Worm (Caenorhabditis elegans) whole organism, L4 larva: ENCODE measurements around the gene sdz-32.

ENCODE experiments used
- F10B5.3 ChIP-seq: sonication (generic microtip); optimal IDR thresholded peaks from 2 replicates; lab custom pipeline; 2016; ENCODE audit warnings: mild to moderate bottlenecking, missing genetic modification characterization, missing compliant biosample characterization
- F26F4.8 ChIP-seq: fragments of 200-800 bp; sonication (Bioruptor generic); conservative IDR thresholded peaks from 2 replicates; pipeline ENCODE4 v1.3.6; 2022; ENCODE audit warnings: missing genetic modification characterization, missing compliant biosample characterization
- R02D3.7 ChIP-seq: fragments of 150-350 bp; sonication (generic microtip); optimal IDR thresholded peaks from 3 replicates; lab custom pipeline; 2014; ENCODE audit warnings: missing biosample characterization, missing genetic modification characterization
- ZK337.2 ChIP-seq: fragments of 200-800 bp; sonication (Bioruptor generic); IDR thresholded peaks from 2 replicates; pipeline ENCODE4 v1.3.6; 2022; ENCODE audit warnings: missing genetic modification reagents, missing genetic modification characterization, missing compliant biosample characterization
- aha-1 ChIP-seq: fragments of 150-350 bp; peaks from one replicate; lab custom pipeline; 2014; ENCODE audit warnings: missing biosample characterization, missing genetic modification characterization
- attf-4 ChIP-seq: sonication (generic microtip); optimal IDR thresholded peaks from 3 replicates; lab custom pipeline; 2017; ENCODE audit warnings: missing biosample characterization, missing genetic modification characterization
- ceh-20 ChIP-seq: fragments of 200-800 bp; sonication (Bioruptor generic); IDR thresholded peaks from 2 replicates; pipeline ENCODE4 v1.3.6; 2022; ENCODE audit warnings: missing genetic modification reagents, missing genetic modification characterization, missing compliant biosample characterization
- ceh-32 ChIP-seq: sonication (generic microtip); optimal IDR thresholded peaks from 2 replicates; lab custom pipeline; 2016; ENCODE audit warnings: mild to moderate bottlenecking, missing genetic modification characterization, missing compliant biosample characterization; ENCODE audit not compliant: poor library complexity
- ceh-82 ChIP-seq: sonication (generic microtip); optimal IDR thresholded peaks from 2 replicates; lab custom pipeline; 2017; ENCODE audit warnings: missing biosample characterization, missing genetic modification characterization
- ces-1 ChIP-seq: fragments of 150-350 bp; sonication (generic microtip); optimal IDR thresholded peaks from 4 replicates; lab custom pipeline; 2014; ENCODE audit warnings: missing biosample characterization, missing genetic modification reagents, missing genetic modification characterization
- daf-16 ChIP-seq, 3 experiments: sonication (generic microtip); optimal IDR thresholded peaks; 2 replicates each; lab custom pipeline; 2016 to 2017; ENCODE audit warnings: missing genetic modification characterization in 3 of 3, missing genetic modification reagents in 3 of 3, mild to moderate bottlenecking in 2 of 3, missing compliant biosample characterization in 2 of 3, missing biosample characterization in 1 of 3, moderate library complexity in 1 of 3
- daf-19 ChIP-seq: fragments of 200-800 bp; sonication (Bioruptor generic); conservative IDR thresholded peaks from 2 replicates; pipeline ENCODE4 v1.3.6; 2022; ENCODE audit warnings: missing genetic modification characterization, missing compliant biosample characterization
- dmd-8 ChIP-seq: fragments of 200-800 bp; sonication (Bioruptor generic); IDR thresholded peaks from 2 replicates; pipeline ENCODE4 v1.3.6; 2022; ENCODE audit warnings: missing genetic modification characterization, missing compliant biosample characterization
- dpl-1 ChIP-seq: fragments of 150-350 bp; optimal IDR thresholded peaks from 2 replicates; lab custom pipeline; 2014; ENCODE audit warnings: missing biosample characterization, missing genetic modification reagents, missing genetic modification characterization
- egl-27 ChIP-seq: sonication (generic microtip); optimal IDR thresholded peaks from 3 replicates; lab custom pipeline; 2017; ENCODE audit warnings: missing biosample characterization, missing genetic modification reagents, missing genetic modification characterization
- fkh-10 ChIP-seq: fragments of 150-350 bp; optimal IDR thresholded peaks from 2 replicates; lab custom pipeline; 2014; ENCODE audit warnings: missing biosample characterization, missing genetic modification reagents, missing genetic modification characterization
- fos-1 ChIP-seq: fragments of 150-350 bp; optimal IDR thresholded peaks from 2 replicates; lab custom pipeline; 2014; ENCODE audit warnings: missing biosample characterization, missing genetic modification characterization
- hif-1 ChIP-seq, 2 experiments: sonication (generic microtip); optimal IDR thresholded peaks; 2 replicates each; lab custom pipeline; 2016 to 2017; ENCODE audit warnings: missing compliant biosample characterization in 2 of 2, missing genetic modification characterization in 2 of 2, missing genetic modification reagents in 2 of 2, missing genotype in 2 of 2, mild to moderate bottlenecking in 1 of 2
- lin-13 ChIP-seq: fragments of 150-350 bp; optimal IDR thresholded peaks from 2 replicates; lab custom pipeline; 2014; ENCODE audit warnings: missing biosample characterization, missing genetic modification reagents, missing genetic modification characterization
- lin-15B ChIP-seq: fragments of 150-350 bp; sonication (generic microtip); optimal IDR thresholded peaks from 3 replicates; lab custom pipeline; 2014; ENCODE audit warnings: missing biosample characterization, missing genetic modification characterization
- lin-39 ChIP-seq: fragments of 150-350 bp; optimal IDR thresholded peaks from 2 replicates; lab custom pipeline; 2014; ENCODE audit warnings: missing biosample characterization, missing genetic modification reagents, missing genetic modification characterization
- lir-3 ChIP-seq: sonication (generic microtip); optimal IDR thresholded peaks from 2 replicates; lab custom pipeline; 2016; ENCODE audit warnings: mild to moderate bottlenecking, missing genetic modification characterization, missing compliant biosample characterization
- madf-9 ChIP-seq: fragments of 200-800 bp; sonication (Bioruptor generic); conservative IDR thresholded peaks from 2 replicates; pipeline ENCODE4 v1.3.6; 2022; ENCODE audit warnings: missing genetic modification reagents, missing genetic modification characterization, missing compliant biosample characterization
- mdt-29 ChIP-seq: fragments of 200-800 bp; sonication (Bioruptor generic); IDR thresholded peaks from 2 replicates; pipeline ENCODE4 v1.3.6; 2022; ENCODE audit warnings: missing genetic modification reagents, missing genetic modification characterization, missing compliant biosample characterization
- nhr-10 ChIP-seq: fragments of 150-350 bp; optimal IDR thresholded peaks from 2 replicates; lab custom pipeline; 2014; ENCODE audit warnings: missing biosample characterization, missing genetic modification characterization
- nhr-237 ChIP-seq: sonication (generic microtip); optimal IDR thresholded peaks from 2 replicates; lab custom pipeline; 2017; ENCODE audit warnings: missing biosample characterization, missing genetic modification characterization
- nhr-28 ChIP-seq: fragments of 150-350 bp; optimal IDR thresholded peaks from 2 replicates; lab custom pipeline; 2014; ENCODE audit warnings: missing biosample characterization, missing genetic modification characterization
- nhr-42 ChIP-seq: fragments of 200-800 bp; sonication (Bioruptor generic); IDR thresholded peaks from 2 replicates; pipeline ENCODE4 v1.3.6; 2022; ENCODE audit warnings: missing genetic modification characterization, missing compliant biosample characterization
- nhr-6 ChIP-seq: fragments of 150-350 bp; optimal IDR thresholded peaks from 2 replicates; lab custom pipeline; 2014; ENCODE audit warnings: missing biosample characterization, missing genetic modification characterization
- pha-4 ChIP-seq, 2 experiments: fragments of 150-350 bp in 1 of 2; fragments of 200-800 bp in 1 of 2; sonication (Bioruptor generic) in 1 of 2; IDR thresholded peaks in 1 of 2; optimal IDR thresholded peaks in 1 of 2; 2 replicates each; pipeline versions ENCODE4 v1.3.6 to Lab custom; 2014 to 2022; ENCODE audit warnings: missing genetic modification characterization in 2 of 2, missing genetic modification reagents in 2 of 2, missing biosample characterization in 1 of 2, missing compliant biosample characterization in 1 of 2
- sdz-12 ChIP-seq: fragments of 200-800 bp; sonication (Bioruptor generic); optimal IDR thresholded peaks from 2 replicates; lab custom pipeline; 2018; ENCODE audit warnings: mild to moderate bottlenecking, missing genetic modification characterization, missing compliant biosample characterization
- snpc-4 ChIP-seq: fragments of 150-350 bp; optimal IDR thresholded peaks from 2 replicates; lab custom pipeline; 2014; ENCODE audit warnings: missing biosample characterization, missing genetic modification characterization
- spr-3 ChIP-seq: fragments of 200-800 bp; sonication (Bioruptor generic); optimal IDR thresholded peaks from 2 replicates; lab custom pipeline; 2018; ENCODE audit warnings: mild to moderate bottlenecking, missing genetic modification characterization, missing compliant biosample characterization
- tra-1 ChIP-seq: fragments of 200-800 bp; sonication (Bioruptor generic); IDR thresholded peaks from 2 replicates; pipeline ENCODE4 v1.3.6; 2022; ENCODE audit warnings: missing genetic modification reagents, missing genetic modification characterization, missing compliant biosample characterization
- unc-62 ChIP-seq, 3 experiments: fragments of 150-350 bp in 1 of 3; sonication (generic microtip); optimal IDR thresholded peaks in 2 of 3; peaks in 1 of 3; 1 replicate in 1 of 3; 2 replicates in 2 of 3; lab custom pipeline; 2014 to 2017; ENCODE audit warnings: missing biosample characterization in 3 of 3, missing genetic modification characterization in 3 of 3, missing genetic modification reagents in 3 of 3, missing genotype in 1 of 3
- zag-1 ChIP-seq: fragments of 150-350 bp; optimal IDR thresholded peaks from 2 replicates; lab custom pipeline; 2014; ENCODE audit warnings: missing biosample characterization, missing genetic modification characterization

Gene sdz-32

DNA sequence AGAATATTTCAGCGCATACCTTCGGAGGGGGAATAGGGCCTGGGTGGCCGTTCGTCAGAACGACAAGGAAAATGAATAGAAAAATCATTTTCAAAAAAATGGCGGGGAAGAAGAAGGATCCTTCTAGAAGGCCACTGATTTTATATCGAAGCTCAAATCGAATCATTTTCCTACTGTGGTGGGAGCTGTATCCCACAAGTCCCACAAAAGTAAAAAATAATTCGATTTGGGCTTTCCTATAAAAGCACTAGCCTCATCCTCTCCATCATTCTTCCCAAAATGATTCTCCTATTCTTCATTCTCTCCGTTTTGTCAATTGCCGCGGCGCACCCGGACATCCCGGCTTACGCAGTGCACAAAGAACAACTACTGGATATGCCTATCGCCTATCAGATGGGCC, 15.6 kb upstream of the sdz-32 start, which contains the start of the genes C16C8.26 and C16C8.19:
TSS of gene C16C8.26 (minus strand) at position 101 of the 400 bp plus-strand sequence.
TSS of gene C16C8.19 (plus strand) at position 279 of the 400 bp plus-strand sequence.
- TF ChIP-seq lir-3 (tag; lab: Kevin White, UChicago) = no peak
- TF ChIP-seq fkh-10 (GFP tag; lab: Kevin White, UChicago) = no peak
- no peak for TF ChIP-seq unc-62 (GFP tag; optimal IDR thresholded peaks at IDR 0.05 in 1 of 2; lab: Kevin White, UChicago)
- no peak for TF ChIP-seq unc-62 (tag; optimal IDR thresholded peaks at IDR 0.05; lab: Kevin White, UChicago)
- TF ChIP-seq tra-1 (GFP tag; lab: Robert Waterston, UW) = no peak
- no peak for TF ChIP-seq F26F4.8 (GFP tag; lab: Robert Waterston, UW)
- no peak for TF ChIP-seq sdz-12 (GFP tag; lab: Kevin White, UChicago)
- TF ChIP-seq lin-39 = no peak

DNA sequence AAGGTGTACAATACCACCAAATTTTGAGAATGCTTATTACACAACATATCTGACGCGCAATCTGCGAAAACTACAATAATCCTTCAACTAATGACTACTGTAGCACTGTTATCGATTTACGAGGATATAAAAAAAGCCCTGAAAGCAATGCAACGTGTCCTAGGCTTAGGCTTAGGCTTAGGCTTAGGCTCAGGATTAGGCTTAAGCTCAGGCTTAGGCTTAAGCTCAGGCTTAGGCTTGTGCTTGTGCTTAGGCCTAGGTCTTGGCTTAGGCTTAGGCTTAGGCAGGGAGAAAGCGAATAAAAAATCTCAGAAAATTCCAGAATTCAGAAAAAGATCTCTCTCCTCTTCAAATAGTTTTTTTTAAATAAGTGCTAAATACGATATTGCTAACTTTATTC, 14.6 kb upstream of the sdz-32 start:
- TF ChIP-seq madf-9 (GFP tag; lab: Robert Waterston, UW) (no peak), aha-1 (tag; lab: Kevin White, UChicago) (no peak), attf-4 (tag; lab: Kevin White, UChicago) (no peak), R02D3.7 (tag; lab: Kevin White, UChicago) (no peak), dpl-1 (GFP tag; lab: Kevin White, UChicago) (no peak), zag-1 (tag; lab: Kevin White, UChicago) (no peak), spr-3 (GFP tag; lab: Kevin White, UChicago) (no peak), ces-1 (GFP tag; lab: Kevin White, UChicago) (no peak), ceh-20 (GFP tag; lab: Robert Waterston, UW) (no peak), ceh-82 (tag; lab: Kevin White, UChicago) (no peak), ceh-32 (tag; lab: Kevin White, UChicago) (no peak), dmd-8 (GFP tag; lab: Robert Waterston, UW) (no peak), lin-13 (no peak), nhr-237 (tag; lab: Kevin White, UChicago) (no peak)

DNA sequence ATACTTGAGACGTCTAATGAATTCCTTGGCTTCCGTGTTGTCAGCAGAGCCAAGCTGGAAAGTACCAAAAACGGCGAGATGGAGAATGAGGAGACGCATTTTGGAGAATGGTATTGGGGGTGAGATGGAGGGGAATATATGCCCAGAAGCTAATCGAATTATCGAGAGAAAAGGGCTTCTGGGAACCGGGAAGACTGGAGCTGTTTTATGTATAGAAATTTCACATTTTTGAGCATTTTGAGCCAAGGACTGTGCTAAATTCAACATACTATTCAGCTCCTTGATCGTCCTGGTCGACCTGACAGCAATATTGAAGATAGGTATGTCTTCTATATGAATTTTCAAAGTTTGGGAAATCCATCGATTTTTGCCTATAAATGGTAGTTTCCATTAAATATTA, 13.8 kb upstream of the sdz-32 start, which contains the start of gene C16C8.7:
TSS of gene C16C8.7 (minus strand) at position 101 of the 400 bp plus-strand sequence.
- TF ChIP-seq pha-4 (GFP tag; IDR thresholded peaks at IDR 0.05; lab: Robert Waterston, UW) = no peak
- no peak for TF ChIP-seq pha-4 (tag; optimal IDR thresholded peaks at IDR 0.05; lab: Kevin White, UChicago)
- TF ChIP-seq daf-16 (GFP tag; optimal IDR thresholded peaks at IDR 0.05; lab: Kevin White, UChicago) = no peak
- no peak for TF ChIP-seq daf-16 (tag; optimal IDR thresholded peaks at IDR 0.05; lab: Kevin White, UChicago)
- no peak for TF ChIP-seq R02D3.7 (tag; lab: Kevin White, UChicago)
- no peak for TF ChIP-seq ZK337.2 (GFP tag; lab: Robert Waterston, UW)
- TF ChIP-seq nhr-10 (tag; lab: Kevin White, UChicago) = no peak
- no peak for TF ChIP-seq dpl-1 (GFP tag; lab: Kevin White, UChicago)
- TF ChIP-seq hif-1 (tag; optimal IDR thresholded peaks at IDR 0.05; lab: Kevin White, UChicago) = no peak
- TF ChIP-seq F10B5.3 (tag; lab: Kevin White, UChicago) = no peak
- TF ChIP-seq snpc-4 (tag; lab: Kevin White, UChicago) = no peak

DNA sequence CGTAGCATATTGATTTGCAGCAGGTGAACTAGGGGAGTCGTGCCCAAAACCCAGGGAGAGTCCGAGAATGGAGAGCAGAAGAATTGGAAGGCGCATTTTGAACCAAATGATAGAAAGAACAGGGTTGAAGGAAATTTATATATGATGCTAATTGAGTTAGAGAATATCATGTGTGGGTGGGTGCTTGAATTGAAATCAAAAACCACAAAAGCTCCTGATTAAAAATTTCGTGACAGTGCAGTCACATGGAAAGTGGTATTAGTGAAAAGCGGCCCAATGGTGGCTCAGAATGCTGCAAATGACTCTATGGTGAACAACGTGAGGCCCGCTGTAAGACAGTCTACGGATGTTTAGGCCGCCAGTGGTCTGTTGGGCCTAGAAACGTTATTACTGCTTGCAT, 12.3 kb upstream of the sdz-32 start, which contains the start of gene C16C8.8:
TSS of gene C16C8.8 (minus strand) at position 101 of the 400 bp plus-strand sequence.
- TF ChIP-seq F10B5.3 (tag; lab: Kevin White, UChicago) = no peak
- TF ChIP-seq spr-3 (GFP tag; lab: Kevin White, UChicago) = no peak

DNA sequence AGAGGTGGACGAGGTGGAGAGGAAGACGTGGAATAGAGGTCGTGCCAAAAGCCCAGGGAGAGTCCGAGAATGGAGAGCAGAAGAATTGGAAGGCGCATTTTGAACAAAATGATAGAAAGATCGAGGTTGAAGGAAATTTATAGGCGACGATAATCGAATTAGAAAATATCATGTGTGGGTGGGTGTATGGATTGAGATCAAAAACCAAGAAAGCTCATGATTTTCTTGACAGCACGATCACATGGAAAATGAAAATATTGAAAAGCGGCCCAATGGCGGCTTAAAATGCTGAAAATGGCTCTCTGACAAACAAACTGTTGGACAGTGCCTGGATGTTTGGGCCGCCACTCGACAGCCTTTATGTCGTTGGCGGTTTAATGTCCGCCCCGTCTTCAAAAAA, 10.7 kb upstream of the sdz-32 start, which contains the start of gene C16C8.9:
TSS of gene C16C8.9 (minus strand) at position 101 of the 400 bp plus-strand sequence.
- TF ChIP-seq lin-15B (tag; lab: Kevin White, UChicago) (no peak), dpl-1 (GFP tag; lab: Kevin White, UChicago) (no peak), fos-1 (tag; lab: Kevin White, UChicago) (no peak), nhr-28 (tag; lab: Kevin White, UChicago) (no peak), attf-4 (tag; lab: Kevin White, UChicago) (no peak), nhr-6 (tag; lab: Kevin White, UChicago) (no peak), ceh-32 (tag; lab: Kevin White, UChicago) (no peak), egl-27 (tag; lab: Kevin White, UChicago) (no peak), mdt-29 (GFP tag; lab: Robert Waterston, UW) (no peak), daf-19 (GFP tag; lab: Robert Waterston, UW) (no peak), nhr-42 (GFP tag; lab: Robert Waterston, UW) (no peak)
